Worm (Caenorhabditis elegans) whole organism, L4/young adult: Measurements from ENCODE around the gene CD4.1.

Experiments used
- dao-5 ChIP-seq: sonication (generic microtip); optimal IDR thresholded peaks from 2 replicates; lab custom pipeline; 2016; ENCODE audit warnings: missing genotype, missing genetic modification characterization, moderate library complexity, missing compliant biosample characterization
- him-1 ChIP-seq: sonication (generic microtip); optimal IDR thresholded peaks from 2 replicates; lab custom pipeline; 2016; ENCODE audit warnings: missing genotype, missing genetic modification reagents, missing genetic modification characterization, missing compliant biosample characterization

ce11 chrV:5644171-5644570 lies 37.8 kb downstream of the CD4.1 start, which contains the start of gene srx-117:
- TF ChIP-seq dao-5 (tag; lab: Kevin White, UChicago): no peak
- no peak for TF ChIP-seq him-1 (tag; lab: Kevin White, UChicago)
